Fruit fly (Drosophila melanogaster): ENCODE measurements around the gene CG14273.

Gene CG14273

dm6 chr2L:8319858-8320525, 22.5 kb upstream of the CG14273 start, which contains the start of the genes mtsh and strat (continued):
- peak; percentile 57 for TF ChIP-seq CG6854 (GFP tag; optimal IDR thresholded peaks at IDR 0.05)
- TF ChIP-seq OdsH (GFP tag; optimal IDR thresholded peaks at IDR 0.05): no peak
- no peak for TF ChIP-seq Met (GFP tag; optimal IDR thresholded peaks at IDR 0.05)
- TF ChIP-seq CG4318 (GFP tag; optimal IDR thresholded peaks at IDR 0.05): no peak
- no peak for TF ChIP-seq fd85E (GFP tag; optimal IDR thresholded peaks at IDR 0.05)
- no peak for TF ChIP-seq Sox102F (GFP tag; optimal IDR thresholded peaks at IDR 0.05)
- no peak for TF ChIP-seq CG6792 (GFP tag; optimal IDR thresholded peaks at IDR 0.05)
- TF ChIP-seq Eip75B (GFP tag; optimal IDR thresholded peaks at IDR 0.05): no peak
- no peak for TF ChIP-seq Hr4 (GFP tag; optimal IDR thresholded peaks at IDR 0.05)
- TF ChIP-seq CG1621 (tag; optimal IDR thresholded peaks at IDR 0.05): no peak
- TF ChIP-seq Hr38 (GFP tag; optimal IDR thresholded peaks at IDR 0.05): no peak
- TF ChIP-seq Ets21C (GFP tag; optimal IDR thresholded peaks at IDR 0.05): no peak
- TF ChIP-seq CG15336 (GFP tag; IDR thresholded peaks at IDR 0.05): no peak
- TF ChIP-seq CG10669 (GFP tag; optimal IDR thresholded peaks at IDR 0.05): peak; percentile 51
- TF ChIP-seq eg (GFP tag; IDR thresholded peaks at IDR 0.05): peak; percentile 53; the same call in 2 of the 3 replicates
- TF ChIP-seq CG34406 (GFP tag; optimal IDR thresholded peaks at IDR 0.05): no peak
- peak; percentile 22 for TF ChIP-seq Blimp-1 (GFP tag; optimal IDR thresholded peaks at IDR 0.05)
- TF ChIP-seq svp (GFP tag): no peak
- TF ChIP-seq CG10631 (GFP tag; optimal IDR thresholded peaks at IDR 0.05): peak; percentile 3
- no peak for TF ChIP-seq Eip93F (GFP tag; optimal IDR thresholded peaks at IDR 0.05)
- TF ChIP-seq CG8632 (GFP tag; optimal IDR thresholded peaks at IDR 0.05): no peak
- peak; percentile 40 for TF ChIP-seq acj6 (GFP tag; optimal IDR thresholded peaks at IDR 0.05)
- TF ChIP-seq CG31627 (GFP tag; optimal IDR thresholded peaks at IDR 0.05): no peak
- TF ChIP-seq achi (GFP tag; optimal IDR thresholded peaks at IDR 0.05): peak; percentile 32
- no peak for TF ChIP-seq CG11902 (GFP tag; optimal IDR thresholded peaks at IDR 0.05)
- peak; percentile 6 for TF ChIP-seq CG9139 (GFP tag; optimal IDR thresholded peaks at IDR 0.05)
- TF ChIP-seq Gug (GFP tag; IDR thresholded peaks at IDR 0.05): no peak
- TF ChIP-seq Smox (GFP tag; optimal IDR thresholded peaks at IDR 0.05): no peak

dm6 chr2L:8325150-8325549, 17.3 kb upstream of the CG14273 start, which contains the start of gene CG7781:
CG7781 (minus strand) TSS chr2L:8325409.
- TF ChIP-seq CG15336 (GFP tag; IDR thresholded peaks at IDR 0.05): peak; percentile 37; the same call in 1 of the 2 replicates
- TF ChIP-seq CG8119 (GFP tag; IDR thresholded peaks at IDR 0.05): 0 out of 3 replicates have a peak, but pooled peaks have one; percentile 13
- TF ChIP-seq CG10669 (GFP tag; optimal IDR thresholded peaks at IDR 0.05): no peak
- TF ChIP-seq CG3919 (GFP tag; optimal IDR thresholded peaks at IDR 0.05): no peak
- 0 out of 3 replicates have a peak, but pooled peaks have one; percentile 13 for TF ChIP-seq eg (GFP tag; IDR thresholded peaks at IDR 0.05)

- TF ChIP-seq Smox (GFP tag; optimal IDR thresholded peaks at IDR 0.05) (peak; percentile 11), CG9139 (GFP tag; optimal IDR thresholded peaks at IDR 0.05) (no peak), CG34406 (GFP tag; optimal IDR thresholded peaks at IDR 0.05) (peak; percentile 41), svp (GFP tag) (peak; percentile 91), acj6 (GFP tag; optimal IDR thresholded peaks at IDR 0.05) (peak; percentile 1), Hr39 (GFP tag; optimal IDR thresholded peaks at IDR 0.05) (peak; percentile 16), CG7368 (GFP tag; optimal IDR thresholded peaks at IDR 0.05) (no peak), esn (GFP tag; optimal IDR thresholded peaks at IDR 0.05) (peak; percentile 58), OdsH (GFP tag; optimal IDR thresholded peaks at IDR 0.05) (peak; percentile 36), CG4318 (GFP tag; optimal IDR thresholded peaks at IDR 0.05) (peak; percentile 11), CG3032 (tag; optimal IDR thresholded peaks at IDR 0.05) (no peak), achi (GFP tag; optimal IDR thresholded peaks at IDR 0.05) (no peak), Met (GFP tag; optimal IDR thresholded peaks at IDR 0.05) (peak; percentile 44), Hr38 (GFP tag; optimal IDR thresholded peaks at IDR 0.05) (no peak), CG8119 (GFP tag; IDR thresholded peaks at IDR 0.05) (peak; percentile 59), pdm3 (GFP tag; optimal IDR thresholded peaks at IDR 0.05) (peak; percentile 17), CG6792 (GFP tag; optimal IDR thresholded peaks at IDR 0.05) (peak; percentile 22), CG6854 (GFP tag; optimal IDR thresholded peaks at IDR 0.05) (no peak), eg (GFP tag; IDR thresholded peaks at IDR 0.05) (peak; percentile 70; the same call in 1 of the 3 replicates), Gug (GFP tag; IDR thresholded peaks at IDR 0.05) (no peak), Sox14 (GFP tag; optimal IDR thresholded peaks at IDR 0.05) (no peak), Hr4 (GFP tag; optimal IDR thresholded peaks at IDR 0.05) (no peak), CG3919 (GFP tag; optimal IDR thresholded peaks at IDR 0.05) (no peak), topi (GFP tag; optimal IDR thresholded peaks at IDR 0.05) (peak; percentile 27), lz (GFP tag; optimal IDR thresholded peaks at IDR 0.05) (peak; percentile 30), fkh (GFP tag; optimal IDR thresholded peaks at IDR 0.05) (peak; percentile 19), CG10631 (GFP tag; optimal IDR thresholded peaks at IDR 0.05) (peak; percentile 12), Eip78C (GFP tag) (peak; percentile 80), cyc (GFP tag; optimal IDR thresholded peaks at IDR 0.05) (peak; percentile 35), dsx (GFP tag; optimal IDR thresholded peaks at IDR 0.05; ENCODE audit: poor library complexity, severe bottlenecking) (peak; percentile 4), Eip75B (GFP tag; optimal IDR thresholded peaks at IDR 0.05) (no peak)
Observed at dm6 chr2L:8326414-8327271, 15.9 kb upstream of the CG14273 start.

Measured in whole organism, prepupa.